Worm (Caenorhabditis elegans) whole organism, L1 larva: Measurements from ENCODE around the gene col-102.
A peak's percentile ranks its signal among the peaks of the same experiment; 100 is the strongest.

Experiments
- C16A3.4 ChIP-seq: fragments of 150-350 bp; optimal IDR thresholded peaks from 2 replicates; lab custom pipeline; 2014; ENCODE audit warnings: missing biosample characterization, missing genetic modification characterization
- aly-2 ChIP-seq: fragments of 150-350 bp; optimal IDR thresholded peaks from 2 replicates; lab custom pipeline; 2014; ENCODE audit warnings: missing biosample characterization, missing genetic modification characterization
- ama-1 ChIP-seq: fragments of 150-350 bp; optimal IDR thresholded peaks from 2 replicates; lab custom pipeline; 2014
- ceh-63 ChIP-seq: fragments of 200-800 bp; sonication (Bioruptor generic); optimal IDR thresholded peaks from 2 replicates; lab custom pipeline; 2018; ENCODE audit warnings: mild to moderate bottlenecking, missing genetic modification characterization, missing compliant biosample characterization
- ceh-8 ChIP-seq: fragments of 200-800 bp; sonication (Bioruptor generic); optimal IDR thresholded peaks from 2 replicates; lab custom pipeline; 2018; ENCODE audit warnings: mild to moderate bottlenecking, missing genetic modification characterization, moderate library complexity, missing compliant biosample characterization
- ceh-82 ChIP-seq, 3 experiments: fragments of 150-350 bp in 1 of 3; sonication (generic microtip) in 2 of 3; optimal IDR thresholded peaks; 2 replicates each; lab custom pipeline; 2014 to 2017; ENCODE audit warnings: missing biosample characterization in 3 of 3, missing genetic modification characterization in 3 of 3
- ceh-88 ChIP-seq: fragments of 200-800 bp; sonication (Bioruptor generic); IDR thresholded peaks from 2 replicates; pipeline ENCODE4 v1.3.6; 2022; ENCODE audit warnings: missing genetic modification characterization, missing compliant biosample characterization
- ces-1 ChIP-seq: fragments of 150-350 bp; optimal IDR thresholded peaks from 2 replicates; lab custom pipeline; 2014; ENCODE audit warnings: missing biosample characterization, missing genetic modification reagents, missing genetic modification characterization
- egl-27 ChIP-seq, 2 experiments: fragments of 150-350 bp in 1 of 2; sonication (generic microtip); optimal IDR thresholded peaks; 3 replicates each; lab custom pipeline; 2017 to 2018; ENCODE audit warnings: missing biosample characterization in 2 of 2, missing genetic modification characterization in 2 of 2, missing genetic modification reagents in 2 of 2
- fkh-10 ChIP-seq: sonication (generic microtip); optimal IDR thresholded peaks from 2 replicates; lab custom pipeline; 2017; ENCODE audit warnings: missing biosample characterization, missing genetic modification reagents, missing genetic modification characterization
- fkh-8 ChIP-seq: sonication (generic microtip); optimal IDR thresholded peaks from 2 replicates; lab custom pipeline; 2016; ENCODE audit warnings: mild to moderate bottlenecking, missing genetic modification characterization, missing compliant biosample characterization
- grh-1 ChIP-seq: fragments of 200-800 bp; sonication (Bioruptor generic); IDR thresholded peaks from 2 replicates; pipeline ENCODE4 v1.3.6; 2022; ENCODE audit warnings: missing genetic modification reagents, missing genetic modification characterization, missing compliant biosample characterization
- hlh-4 ChIP-seq: sonication (generic microtip); optimal IDR thresholded peaks from 2 replicates; lab custom pipeline; 2016; ENCODE audit warnings: mild to moderate bottlenecking, missing genetic modification characterization, missing compliant biosample characterization
- hpl-2 ChIP-seq: fragments of 150-350 bp; optimal IDR thresholded peaks from 2 replicates; lab custom pipeline; 2014; ENCODE audit warnings: missing biosample characterization, missing genetic modification reagents, missing genetic modification characterization
- jun-1 ChIP-seq: fragments of 150-350 bp; optimal IDR thresholded peaks from 2 replicates; lab custom pipeline; 2014; ENCODE audit warnings: missing biosample characterization, missing genetic modification reagents, missing genetic modification characterization
- lin-35 ChIP-seq, 2 experiments: fragments of 150-350 bp; optimal IDR thresholded peaks; 2 replicates each; lab custom pipeline; 2014; ENCODE audit warnings: missing biosample characterization in 2 of 2, missing genetic modification characterization in 2 of 2, missing genetic modification reagents in 2 of 2
- mef-2 ChIP-seq: fragments of 150-350 bp; optimal IDR thresholded peaks from 2 replicates; lab custom pipeline; 2014; ENCODE audit warnings: missing biosample characterization, missing genetic modification characterization
- nhr-19 ChIP-seq: fragments of 200-800 bp; sonication (Bioruptor generic); conservative IDR thresholded peaks from 2 replicates; pipeline ENCODE4 v1.3.6; 2022; ENCODE audit warnings: missing genetic modification characterization, missing compliant biosample characterization
- nhr-237 ChIP-seq: fragments of 150-350 bp; optimal IDR thresholded peaks from 2 replicates; lab custom pipeline; 2014; ENCODE audit warnings: missing biosample characterization, missing genetic modification characterization
- nhr-28 ChIP-seq: fragments of 150-350 bp; optimal IDR thresholded peaks from 2 replicates; lab custom pipeline; 2014; ENCODE audit warnings: missing biosample characterization, missing genetic modification characterization
- nhr-77 ChIP-seq: fragments of 150-350 bp; optimal IDR thresholded peaks from 2 replicates; lab custom pipeline; 2014; ENCODE audit warnings: missing biosample characterization, missing genetic modification characterization
- nhr-84 ChIP-seq: sonication (generic microtip); optimal IDR thresholded peaks from 2 replicates; lab custom pipeline; 2017; ENCODE audit warnings: missing biosample characterization, missing genetic modification characterization
- nhr-85 ChIP-seq: sonication (generic microtip); peaks from one replicate; lab custom pipeline; 2016; ENCODE audit warnings: missing genetic modification characterization, inconsistent platforms, missing compliant biosample characterization
- nhr-90 ChIP-seq: sonication (generic microtip); optimal IDR thresholded peaks from 2 replicates; lab custom pipeline; 2016; ENCODE audit warnings: mild to moderate bottlenecking, missing genetic modification characterization, missing compliant biosample characterization; ENCODE audit not compliant: poor library complexity
- pqm-1 ChIP-seq: sonication (generic microtip); optimal IDR thresholded peaks from 3 replicates; lab custom pipeline; 2017; ENCODE audit warnings: missing biosample characterization, missing genetic modification characterization
- skn-1 ChIP-seq: fragments of 150-350 bp; optimal IDR thresholded peaks from 2 replicates; lab custom pipeline; 2014; ENCODE audit warnings: missing biosample characterization, missing genetic modification characterization
- snpc-4 ChIP-seq: fragments of 150-350 bp; optimal IDR thresholded peaks from 2 replicates; lab custom pipeline; 2014; ENCODE audit warnings: missing biosample characterization, missing genetic modification characterization
- sox-4 ChIP-seq: sonication (generic microtip); optimal IDR thresholded peaks from 2 replicates; lab custom pipeline; 2016; ENCODE audit warnings: missing genetic modification characterization, missing compliant biosample characterization
- swsn-7 ChIP-seq: sonication (generic microtip); optimal IDR thresholded peaks from 2 replicates; lab custom pipeline; 2016; ENCODE audit warnings: missing genetic modification characterization, missing compliant biosample characterization
- unc-130 ChIP-seq: fragments of 150-350 bp; optimal IDR thresholded peaks from 2 replicates; lab custom pipeline; 2017; ENCODE audit warnings: missing biosample characterization, missing genetic modification characterization, inconsistent platforms
- unc-62 ChIP-seq: fragments of 150-350 bp; optimal IDR thresholded peaks from 2 replicates; lab custom pipeline; 2014; ENCODE audit warnings: missing biosample characterization, missing genetic modification reagents, missing genetic modification characterization
- ztf-4 ChIP-seq: fragments of 150-350 bp; optimal IDR thresholded peaks from 2 replicates; lab custom pipeline; 2014; ENCODE audit warnings: missing biosample characterization, missing genetic modification characterization

col-102 gene

ce11 chrIV:592382-592781 is 11.9 kb upstream of the col-102 start, which contains the start of gene C18H7.6:
Gene C18H7.6, minus strand, starts transcription at chrIV:592485.
- TF ChIP-seq hlh-4 (tag; lab: Kevin White, UChicago) (peak; percentile 97), swsn-7 (tag; lab: Kevin White, UChicago) (no peak), nhr-90 (tag; lab: Kevin White, UChicago) (no peak), fkh-8 (tag; lab: Kevin White, UChicago) (peak; percentile 2)

- no peak for TF ChIP-seq ceh-82 (tag; optimal IDR thresholded peaks at IDR 0.05; lab: Kevin White, UChicago)
- TF ChIP-seq ztf-4 (tag; lab: Kevin White, UChicago) = no peak
- TF ChIP-seq fkh-8 (tag; lab: Kevin White, UChicago) = no peak
- no peak for TF ChIP-seq mef-2
- no peak for TF ChIP-seq grh-1 (GFP tag; lab: Robert Waterston, UW)
- TF ChIP-seq sox-4 (tag; lab: Kevin White, UChicago) = no peak
- TF ChIP-seq, all 84 proteins: peak for 0
Observed at ce11 chrIV:593029-593428, 11.2 kb upstream of the col-102 start, which contains the start of gene C18H7.4. Gene C18H7.4, plus strand, starts transcription at chrIV:593329.

ce11 chrIV:594840-595239 is 9.4 kb upstream of the col-102 start:
- TF ChIP-seq ceh-88 (GFP tag; lab: Robert Waterston, UW) (no peak), nhr-77 (tag; lab: Kevin White, UChicago) (no peak), egl-27 (tag; optimal IDR thresholded peaks at IDR 0.05; lab: Kevin White, UChicago) (no peak), hpl-2 (GFP tag; lab: Kevin White, UChicago) (no peak)

- no peak for TF ChIP-seq unc-62 (GFP tag; lab: Kevin White, UChicago)
- no peak for TF ChIP-seq snpc-4 (tag; lab: Kevin White, UChicago)
- TF ChIP-seq nhr-85 = no peak
- no peak for TF ChIP-seq fkh-10 (GFP tag; lab: Kevin White, UChicago)
- no peak for TF ChIP-seq ceh-8 (GFP tag; lab: Kevin White, UChicago)
- no peak for TF ChIP-seq lin-35 (GFP tag; optimal IDR thresholded peaks at IDR 0.05; lab: Kevin White, UChicago)
- TF ChIP-seq ztf-4 (tag; lab: Kevin White, UChicago) = no peak
- TF ChIP-seq nhr-84 (tag; lab: Kevin White, UChicago) = no peak
- TF ChIP-seq nhr-237 (tag; lab: Kevin White, UChicago) = no peak
- no peak for TF ChIP-seq ces-1 (GFP tag; lab: Kevin White, UChicago)
Observed at ce11 chrIV:596292-596952, 7.8 kb upstream of the col-102 start, which contains the start of the genes C18H7.7 and C18H7.11. Gene C18H7.7, minus strand, starts transcription at chrIV:596392. Gene C18H7.11, plus strand, starts transcription at chrIV:596902.

- no peak for TF ChIP-seq nhr-19 (GFP tag; lab: Robert Waterston, UW)
- TF ChIP-seq skn-1 (tag; lab: Kevin White, UChicago) = no peak
- TF ChIP-seq jun-1 = no peak
- no peak for TF ChIP-seq unc-130 (tag; lab: Kevin White, UChicago)
- TF ChIP-seq nhr-28 (tag; lab: Kevin White, UChicago) = no peak
- TF ChIP-seq mef-2 = no peak
- TF ChIP-seq snpc-4 (tag; lab: Kevin White, UChicago) = no peak
- no peak for TF ChIP-seq ceh-63 (GFP tag; lab: Kevin White, UChicago)
- no peak for TF ChIP-seq pqm-1 (tag; lab: Kevin White, UChicago)
- no peak for TF ChIP-seq aly-2
- TF ChIP-seq ama-1 (lab: Kevin White, UChicago) = no peak
- TF ChIP-seq C16A3.4 (tag; lab: Kevin White, UChicago) = no peak
- TF ChIP-seq ztf-4 (tag; lab: Kevin White, UChicago) = no peak
Observed at ce11 chrIV:601595-601994, 2.6 kb upstream of the col-102 start, which contains the start of gene srt-59. Gene srt-59, minus strand, starts transcription at chrIV:601695.
